Worm (Caenorhabditis elegans) whole organism, late embryonic: ENCODE results near the gene Y57A10B.6.

Source experiments
- C08G9.2 ChIP-seq: sonication (generic microtip); optimal IDR thresholded peaks from 2 replicates; lab custom pipeline; 2016; ENCODE audit warnings: mild to moderate bottlenecking, missing genetic modification characterization, moderate library complexity, missing compliant biosample characterization
- F13H6.1 ChIP-seq: sonication (generic microtip); optimal IDR thresholded peaks from 2 replicates; lab custom pipeline; 2016; ENCODE audit warnings: missing genetic modification characterization, missing compliant biosample characterization
- K02D7.2 ChIP-seq: sonication (generic microtip); optimal IDR thresholded peaks from 2 replicates; lab custom pipeline; 2017; ENCODE audit warnings: mild to moderate bottlenecking, missing genetic modification characterization, missing compliant biosample characterization
- ama-1 ChIP-seq: fragments of 150-350 bp; optimal IDR thresholded peaks from 2 replicates; lab custom pipeline; 2014
- ceh-14 ChIP-seq: sonication (generic microtip); optimal IDR thresholded peaks from 2 replicates; lab custom pipeline; 2016; ENCODE audit warnings: missing genotype, missing genetic modification characterization, missing compliant biosample characterization
- ceh-2 ChIP-seq: sonication (generic microtip); optimal IDR thresholded peaks from 2 replicates; lab custom pipeline; 2016; ENCODE audit warnings: missing genotype, missing genetic modification characterization, missing compliant biosample characterization
- ceh-30 ChIP-seq: fragments of 150-350 bp; optimal IDR thresholded peaks from 2 replicates; lab custom pipeline; 2014; ENCODE audit warnings: missing biosample characterization, missing genetic modification characterization
- ceh-31 ChIP-seq: sonication (generic microtip); optimal IDR thresholded peaks from 2 replicates; lab custom pipeline; 2016; ENCODE audit warnings: missing genetic modification characterization, missing compliant biosample characterization
- ceh-45 ChIP-seq: fragments of 200-800 bp; sonication (Bioruptor generic); IDR thresholded peaks from 2 replicates; pipeline ENCODE4 v1.3.6; 2022; ENCODE audit warnings: missing genetic modification reagents, missing genetic modification characterization, missing compliant biosample characterization
- ceh-48 ChIP-seq: sonication (generic microtip); optimal IDR thresholded peaks from 2 replicates; lab custom pipeline; 2016; ENCODE audit warnings: missing genetic modification characterization, inconsistent platforms, missing compliant biosample characterization
- ceh-9 ChIP-seq: sonication (generic microtip); optimal IDR thresholded peaks from 2 replicates; lab custom pipeline; 2016; ENCODE audit warnings: mild to moderate bottlenecking, missing genetic modification characterization, inconsistent platforms, missing compliant biosample characterization
- dve-1 ChIP-seq: sonication (generic microtip); optimal IDR thresholded peaks from 2 replicates; lab custom pipeline; 2017; ENCODE audit warnings: antibody characterized with exemption, mild to moderate bottlenecking, missing genetic modification characterization, missing compliant biosample characterization
- fax-1 ChIP-seq: sonication (generic microtip); optimal IDR thresholded peaks from 2 replicates; lab custom pipeline; 2016; ENCODE audit warnings: missing genotype, missing genetic modification characterization, missing compliant biosample characterization
- fkh-10 ChIP-seq: fragments of 150-350 bp; optimal IDR thresholded peaks from 2 replicates; lab custom pipeline; 2014; ENCODE audit warnings: missing biosample characterization, missing genetic modification reagents, missing genetic modification characterization
- hlh-15 ChIP-seq: sonication (generic microtip); optimal IDR thresholded peaks from 2 replicates; lab custom pipeline; 2016; ENCODE audit warnings: missing genetic modification characterization, missing compliant biosample characterization
- hlh-30 ChIP-seq: sonication (generic microtip); optimal IDR thresholded peaks from 2 replicates; lab custom pipeline; 2017; ENCODE audit warnings: antibody characterized with exemption, missing genetic modification characterization, missing compliant biosample characterization; ENCODE audit not compliant: insufficient read depth
- hlh-8 ChIP-seq: sonication (generic microtip); optimal IDR thresholded peaks from 2 replicates; lab custom pipeline; 2016; ENCODE audit warnings: missing genotype, missing genetic modification characterization, missing compliant biosample characterization
- lim-6 ChIP-seq: sonication (generic microtip); optimal IDR thresholded peaks from 2 replicates; lab custom pipeline; 2016; ENCODE audit warnings: missing genetic modification characterization, missing compliant biosample characterization
- mec-3 ChIP-seq: sonication (generic microtip); optimal IDR thresholded peaks from 2 replicates; lab custom pipeline; 2016; ENCODE audit warnings: borderline replicate concordance, missing genetic modification characterization, missing compliant biosample characterization
- nfya-1 ChIP-seq: sonication (generic microtip); optimal IDR thresholded peaks from 2 replicates; lab custom pipeline; 2017; ENCODE audit warnings: missing genetic modification characterization, mild to moderate bottlenecking, missing compliant biosample characterization, antibody characterized with exemption, moderate library complexity
- nhr-232 ChIP-seq: sonication (generic microtip); optimal IDR thresholded peaks from 2 replicates; lab custom pipeline; 2016; ENCODE audit warnings: missing genetic modification characterization, missing compliant biosample characterization
- npax-4 ChIP-seq: sonication (generic microtip); optimal IDR thresholded peaks from 2 replicates; lab custom pipeline; 2016; ENCODE audit warnings: missing genetic modification characterization, missing compliant biosample characterization
- odd-2 ChIP-seq: sonication (generic microtip); optimal IDR thresholded peaks from 2 replicates; lab custom pipeline; 2017; ENCODE audit warnings: antibody characterized with exemption, mild to moderate bottlenecking, missing genetic modification characterization, missing compliant biosample characterization
- pat-9 ChIP-seq: fragments of 200-800 bp; sonication (Bioruptor generic); optimal IDR thresholded peaks from 2 replicates; lab custom pipeline; 2018; ENCODE audit warnings: mild to moderate bottlenecking, missing genetic modification characterization, moderate library complexity, missing compliant biosample characterization
- pax-1 ChIP-seq: fragments of 150-350 bp; optimal IDR thresholded peaks from 2 replicates; lab custom pipeline; 2014; ENCODE audit warnings: missing biosample characterization, missing genetic modification characterization
- pqm-1 ChIP-seq: sonication (generic microtip); optimal IDR thresholded peaks from 2 replicates; lab custom pipeline; 2016; ENCODE audit warnings: missing genetic modification characterization, missing compliant biosample characterization
- ref-2 ChIP-seq: sonication (generic microtip); optimal IDR thresholded peaks from 2 replicates; lab custom pipeline; 2016; ENCODE audit warnings: missing genetic modification characterization, missing compliant biosample characterization
- sox-4 ChIP-seq: sonication (generic microtip); optimal IDR thresholded peaks from 2 replicates; lab custom pipeline; 2017; ENCODE audit warnings: mild to moderate bottlenecking, missing genetic modification characterization, inconsistent platforms, missing compliant biosample characterization
- tbx-2 ChIP-seq: sonication (generic microtip); optimal IDR thresholded peaks from 2 replicates; lab custom pipeline; 2016; ENCODE audit warnings: missing genetic modification characterization, missing compliant biosample characterization
- unc-3 ChIP-seq, 2 experiments: fragments of 200-800 bp in 1 of 2; sonication (Bioruptor generic) in 1 of 2; sonication (generic microtip) in 1 of 2; conservative IDR thresholded peaks in 1 of 2; optimal IDR thresholded peaks in 1 of 2; 2 replicates each; pipeline versions ENCODE4 v1.3.6 to Lab custom; 2016 to 2022; ENCODE audit warnings: missing compliant biosample characterization in 2 of 2, missing genetic modification characterization in 2 of 2, missing genetic modification reagents in 1 of 2
- unc-55 ChIP-seq: sonication (generic microtip); optimal IDR thresholded peaks from 2 replicates; lab custom pipeline; 2017; ENCODE audit warnings: missing biosample characterization, missing genetic modification reagents, missing genetic modification characterization
- unc-86 ChIP-seq: sonication (generic microtip); optimal IDR thresholded peaks from 2 replicates; lab custom pipeline; 2016; ENCODE audit warnings: missing genetic modification characterization, missing compliant biosample characterization
- zip-5 ChIP-seq: sonication (generic microtip); optimal IDR thresholded peaks from 2 replicates; lab custom pipeline; 2016; ENCODE audit warnings: missing genetic modification characterization, missing compliant biosample characterization
- ztf-16 ChIP-seq: sonication (generic microtip); optimal IDR thresholded peaks from 2 replicates; lab custom pipeline; 2017; ENCODE audit warnings: missing genetic modification characterization, missing compliant biosample characterization

Gene Y57A10B.6

ce11 chrII:12378793-12379192 is 11.1 kb upstream of the Y57A10B.6 start:
- TF ChIP-seq F13H6.1 (tag; lab: Kevin White, UChicago) (no peak), ceh-9 (tag; lab: Kevin White, UChicago) (no peak), fkh-10 (GFP tag; lab: Kevin White, UChicago) (no peak), pat-9 (no peak), ceh-45 (GFP tag; lab: Robert Waterston, UW) (no peak), dve-1 (tag; lab: Kevin White, UChicago) (no peak), nhr-232 (tag; lab: Kevin White, UChicago) (no peak), nfya-1 (tag; lab: Kevin White, UChicago) (no peak), ceh-48 (tag; lab: Kevin White, UChicago) (no peak), ceh-2 (no peak)

ce11 chrII:12379430-12379829 is 10.5 kb upstream of the Y57A10B.6 start, which contains the start of gene marc-5:
Gene marc-5, minus strand, starts transcription at chrII:12379530.
- TF ChIP-seq mec-3 (tag; lab: Kevin White, UChicago) (no peak), lim-6 (no peak), pat-9 (no peak), unc-55 (no peak), ztf-16 (no peak), npax-4 (tag; lab: Kevin White, UChicago) (no peak), ceh-14 (tag; lab: Kevin White, UChicago) (no peak), hlh-8 (tag; lab: Kevin White, UChicago) (no peak), hlh-15 (tag; lab: Kevin White, UChicago) (no peak), fax-1 (no peak), sox-4 (tag; lab: Kevin White, UChicago) (no peak), ref-2 (no peak), ama-1 (no peak)

ce11 chrII:12380888-12381287 is 9.0 kb upstream of the Y57A10B.6 start:
- TF ChIP-seq dve-1 (tag; lab: Kevin White, UChicago) (peak; percentile 73), pat-9 (no peak)
- TF ChIP-seq, all 69 proteins: peak for 1

- no peak for TF ChIP-seq dve-1 (tag; lab: Kevin White, UChicago)
- TF ChIP-seq ceh-31 (tag; lab: Kevin White, UChicago): peak; percentile 2
- TF ChIP-seq odd-2: no peak
- TF ChIP-seq K02D7.2 (tag; lab: Kevin White, UChicago): no peak
- TF ChIP-seq ceh-48 (tag; lab: Kevin White, UChicago): peak; percentile 11
These were observed 7.0 kb upstream of the Y57A10B.6 start, which contains the start of gene btb-14 for ce11 chrII:12382625-12383562. Gene btb-14, plus strand, starts transcription at chrII:12383463.

- TF ChIP-seq ceh-45 (GFP tag; lab: Robert Waterston, UW) (no peak), tbx-2 (tag; lab: Kevin White, UChicago) (no peak), odd-2 (no peak), unc-3 (GFP tag; conservative IDR thresholded peaks at IDR 0.05; lab: Robert Waterston, UW) (no peak), unc-3 (tag; optimal IDR thresholded peaks at IDR 0.05; lab: Kevin White, UChicago) (no peak), pax-1 (tag; lab: Kevin White, UChicago) (no peak), npax-4 (tag; lab: Kevin White, UChicago) (no peak), nhr-232 (tag; lab: Kevin White, UChicago) (no peak), hlh-30 (tag; lab: Kevin White, UChicago) (no peak), F13H6.1 (tag; lab: Kevin White, UChicago) (no peak)
These were observed 4.1 kb upstream of the Y57A10B.6 start for ce11 chrII:12385815-12386214.

ce11 chrII:12386781-12387180 is 3.1 kb upstream of the Y57A10B.6 start, which contains the start of gene sre-42:
Gene sre-42, minus strand, starts transcription at chrII:12386881.
- TF ChIP-seq zip-5 (tag; lab: Kevin White, UChicago) (no peak), ceh-30 (no peak), unc-86 (tag; lab: Kevin White, UChicago) (no peak), C08G9.2 (no peak), unc-55 (no peak), pqm-1 (tag; lab: Kevin White, UChicago) (no peak), mec-3 (tag; lab: Kevin White, UChicago) (no peak)
